Fruit fly (Drosophila melanogaster): ENCODE measurements around the gene Drsl3.

Drsl3 gene

dm6 chr3L:3325925-3326903 is 11.4 kb downstream of the Drsl3 start, which contains the start of gene Gtpx (continued):
- no peak for TF ChIP-seq schlank (tag; optimal IDR thresholded peaks at IDR 0.05)
- peak; percentile 96 for TF ChIP-seq Sin3A (optimal IDR thresholded peaks at IDR 0.05)
- peak; percentile 29 for TF ChIP-seq HmgD (GFP tag; optimal IDR thresholded peaks at IDR 0.05)
- peak; percentile 21; the same call in 1 of the 3 replicates for TF ChIP-seq ci (GFP tag; IDR thresholded peaks at IDR 0.05)
- TF ChIP-seq Abd-B (GFP tag; optimal IDR thresholded peaks at IDR 0.05): peak; percentile 76
- peak; percentile 66 for TF ChIP-seq crc (GFP tag; optimal IDR thresholded peaks at IDR 0.05)
- TF ChIP-seq CG11085 (GFP tag; IDR thresholded peaks at IDR 0.05): no peak
- no peak for TF ChIP-seq CG10274 (GFP tag; optimal IDR thresholded peaks at IDR 0.05)
- no peak for TF ChIP-seq Ada2b (GFP tag; IDR thresholded peaks at IDR 0.05)
- TF ChIP-seq NC2β (GFP tag; optimal IDR thresholded peaks at IDR 0.05): peak; percentile 39
- peak; percentile 18 for TF ChIP-seq CG4328 (GFP tag; optimal IDR thresholded peaks at IDR 0.05)
- no peak for TF ChIP-seq zen2 (GFP tag; IDR thresholded peaks at IDR 0.05; ENCODE audit: partially characterized antibody)
- TF ChIP-seq CG17359 (tag; optimal IDR thresholded peaks at IDR 0.05): peak; percentile 9
- no peak for TF ChIP-seq pfk (GFP tag; optimal IDR thresholded peaks at IDR 0.05)
- peak; percentile 27 to 57 for TF ChIP-seq dpn (GFP tag; optimal IDR thresholded peaks at IDR 0.05)
- no peak for TF ChIP-seq CG32532 (GFP tag; IDR thresholded peaks at IDR 0.05)
- TF ChIP-seq Elba2 (GFP tag; optimal IDR thresholded peaks at IDR 0.05): peak; percentile 23
- TF ChIP-seq fu2 (GFP tag; optimal IDR thresholded peaks at IDR 0.05): peak; percentile 11
- no peak for TF ChIP-seq CG12104 (GFP tag; optimal IDR thresholded peaks at IDR 0.05)
- no peak for TF ChIP-seq seq (GFP tag; IDR thresholded peaks at IDR 0.05)
- peak; percentile 90 for TF ChIP-seq hkb (optimal IDR thresholded peaks at IDR 0.05)
- no peak for TF ChIP-seq hkb (GFP tag; IDR thresholded peaks at IDR 0.05)
- TF ChIP-seq bowl (GFP tag; IDR thresholded peaks at IDR 0.05): no peak
- TF ChIP-seq Ptx1 (GFP tag; IDR thresholded peaks at IDR 0.05): no peak
- TF ChIP-seq ab (GFP tag; optimal IDR thresholded peaks at IDR 0.05): peak; percentile 6
- no peak for TF ChIP-seq h (optimal IDR thresholded peaks at IDR 0.05)
- TF ChIP-seq sqz (GFP tag; optimal IDR thresholded peaks at IDR 0.05): no peak
- TF ChIP-seq pum (GFP tag; optimal IDR thresholded peaks at IDR 0.05): no peak
- TF ChIP-seq stc (GFP tag; IDR thresholded peaks at IDR 0.05): no peak
- peak; percentile 34 for TF ChIP-seq ems (GFP tag; optimal IDR thresholded peaks at IDR 0.05)
- peak; percentile 65 for TF ChIP-seq CG14710 (tag; optimal IDR thresholded peaks at IDR 0.05)
- peak; percentile 17; the same call in 1 of the 2 replicates for TF ChIP-seq CG1024 (GFP tag; IDR thresholded peaks at IDR 0.05)
- TF ChIP-seq CG43689 (GFP tag; IDR thresholded peaks at IDR 0.05): no peak
- TF ChIP-seq Trl (optimal IDR thresholded peaks at IDR 0.05): peak in 1 of 2 experiments; percentile 6
- peak; percentile 29 for TF ChIP-seq Trl (GFP tag; optimal IDR thresholded peaks at IDR 0.05)
- peak; percentile 32 for TF ChIP-seq CG12155 (GFP tag; optimal IDR thresholded peaks at IDR 0.05)
- no peak for TF ChIP-seq scrt (GFP tag; optimal IDR thresholded peaks at IDR 0.05)
- no peak for TF ChIP-seq CG6175 (GFP tag; IDR thresholded peaks at IDR 0.05)
- no peak for TF ChIP-seq CG7271 (tag; optimal IDR thresholded peaks at IDR 0.05)
- no peak for TF ChIP-seq fd64A (GFP tag; optimal IDR thresholded peaks at IDR 0.05)
- TF ChIP-seq CG31365 (tag; optimal IDR thresholded peaks at IDR 0.05): no peak
- TF ChIP-seq CG11504 (tag; optimal IDR thresholded peaks at IDR 0.05): no peak
- TF ChIP-seq caup (GFP tag; optimal IDR thresholded peaks at IDR 0.05; ENCODE audit: severe bottlenecking): no peak
- TF ChIP-seq CG10462 (GFP tag; optimal IDR thresholded peaks at IDR 0.05): no peak
- peak; percentile 44 for TF ChIP-seq maf-S (GFP tag; optimal IDR thresholded peaks at IDR 0.05)
- no peak for TF ChIP-seq CG32767 (GFP tag; IDR thresholded peaks at IDR 0.05)
- no peak for TF ChIP-seq CG8290 (GFP tag; optimal IDR thresholded peaks at IDR 0.05)
- TF ChIP-seq CG8290 (tag; optimal IDR thresholded peaks at IDR 0.05): peak in 1 of 2 experiments; percentile 38
- TF ChIP-seq Med (GFP tag): peak; percentile 85
- no peak for TF ChIP-seq sens-2 (GFP tag; IDR thresholded peaks at IDR 0.05)
- peak; percentile 76 for TF ChIP-seq nmo (GFP tag; optimal IDR thresholded peaks at IDR 0.05)
